Worm (Caenorhabditis elegans): ENCODE data around the gene C04H5.1.

The C04H5.1 gene

ce11 chrII:14497848-14498247 lies 36.3 kb upstream of the C04H5.1 start, which contains the start of gene dhs-8:
Gene dhs-8, plus strand, starts transcription at chrII:14498026.
- TF ChIP-seq gmeb-1 (tag; optimal IDR thresholded peaks at IDR 0.05) (no peak), nhr-129 (tag; optimal IDR thresholded peaks at IDR 0.05) (peak; percentile 29), sma-9 (GFP tag; optimal IDR thresholded peaks at IDR 0.05) (peak; percentile 57), sma-9 (tag; optimal IDR thresholded peaks at IDR 0.05) (no peak)

- no peak for TF ChIP-seq alr-1 (tag; optimal IDR thresholded peaks at IDR 0.05)
- no peak for TF ChIP-seq gmeb-1 (tag; optimal IDR thresholded peaks at IDR 0.05)
- TF ChIP-seq lin-11 (tag; optimal IDR thresholded peaks at IDR 0.05), result no peak
- TF ChIP-seq lin-13 (GFP tag; optimal IDR thresholded peaks at IDR 0.05), result no peak
- TF ChIP-seq ztf-4 (tag; optimal IDR thresholded peaks at IDR 0.05), result no peak
- TF ChIP-seq Y55F3AM.14 (GFP tag; optimal IDR thresholded peaks at IDR 0.05), result no peak
- TF ChIP-seq sma-3 (GFP tag; optimal IDR thresholded peaks at IDR 0.05), result no peak
- no peak for TF ChIP-seq ama-1 (optimal IDR thresholded peaks at IDR 0.05)
- TF ChIP-seq unc-62 (GFP tag; optimal IDR thresholded peaks at IDR 0.05), result no peak
- TF ChIP-seq nhr-10 (tag; optimal IDR thresholded peaks at IDR 0.05), result no peak
- no peak for TF ChIP-seq blmp-1 (tag; optimal IDR thresholded peaks at IDR 0.05; ENCODE audit: insufficient read depth)
- no peak for TF ChIP-seq snpc-4 (tag; optimal IDR thresholded peaks at IDR 0.05)
- TF ChIP-seq nhr-11 (tag; optimal IDR thresholded peaks at IDR 0.05), result no peak
- TF ChIP-seq elt-1 (tag; optimal IDR thresholded peaks at IDR 0.05), result no peak
- no peak for TF ChIP-seq ceh-82 (tag; optimal IDR thresholded peaks at IDR 0.05)
- TF ChIP-seq ztf-11 (tag; optimal IDR thresholded peaks at IDR 0.05), result no peak
Measured at ce11 chrII:14500122-14500521, 34.0 kb upstream of the C04H5.1 start, which contains the start of gene K10H10.4. Gene K10H10.4, plus strand, starts transcription at chrII:14500422.

- TF ChIP-seq mdl-1 (tag; optimal IDR thresholded peaks at IDR 0.05) (no peak), nhr-21 (tag; optimal IDR thresholded peaks at IDR 0.05) (no peak), peb-1 (tag; optimal IDR thresholded peaks at IDR 0.05) (no peak), unc-39 (tag; optimal IDR thresholded peaks at IDR 0.05) (no peak), ceh-16 (tag; optimal IDR thresholded peaks at IDR 0.05) (no peak), blmp-1 (tag; optimal IDR thresholded peaks at IDR 0.05; ENCODE audit: insufficient read depth) (no peak), ZK546.5 (tag; optimal IDR thresholded peaks at IDR 0.05) (no peak), ztf-4 (tag; optimal IDR thresholded peaks at IDR 0.05) (no peak), nhr-25 (tag; optimal IDR thresholded peaks at IDR 0.05) (no peak), elt-3 (tag; optimal IDR thresholded peaks at IDR 0.05) (no peak), skn-1 (tag; optimal IDR thresholded peaks at IDR 0.05) (no peak), ama-1 (optimal IDR thresholded peaks at IDR 0.05) (no peak), nhr-237 (tag; optimal IDR thresholded peaks at IDR 0.05) (no peak), snpc-4 (tag; optimal IDR thresholded peaks at IDR 0.05) (no peak), egl-27 (tag; optimal IDR thresholded peaks at IDR 0.05) (no peak)
Measured at ce11 chrII:14501447-14501846, 32.7 kb upstream of the C04H5.1 start, which contains the start of gene K10H10.5. Gene K10H10.5, plus strand, starts transcription at chrII:14501747.

ce11 chrII:14502997-14503396 lies 31.1 kb upstream of the C04H5.1 start, which contains the start of gene K10H10.6:
Gene K10H10.6, plus strand, starts transcription at chrII:14503297.
- TF ChIP-seq nhr-6 (tag; optimal IDR thresholded peaks at IDR 0.05) (no peak), mbf-1 (tag; optimal IDR thresholded peaks at IDR 0.05) (no peak), snpc-4 (tag; optimal IDR thresholded peaks at IDR 0.05) (no peak), ztf-11 (tag; optimal IDR thresholded peaks at IDR 0.05) (no peak), ceh-82 (tag; optimal IDR thresholded peaks at IDR 0.05) (no peak), elt-1 (tag; optimal IDR thresholded peaks at IDR 0.05) (no peak), ztf-1 (GFP tag; conservative IDR thresholded peaks at IDR 0.05) (no peak), egl-27 (tag; optimal IDR thresholded peaks at IDR 0.05) (no peak), R02D3.7 (tag; optimal IDR thresholded peaks at IDR 0.05) (no peak), ama-1 (optimal IDR thresholded peaks at IDR 0.05) (no peak), lin-11 (tag; optimal IDR thresholded peaks at IDR 0.05) (no peak), nhr-237 (tag; optimal IDR thresholded peaks at IDR 0.05) (no peak), crh-2 (tag; optimal IDR thresholded peaks at IDR 0.05) (no peak), ztf-4 (tag; optimal IDR thresholded peaks at IDR 0.05) (no peak), mdl-1 (tag; optimal IDR thresholded peaks at IDR 0.05) (no peak), gmeb-1 (tag; optimal IDR thresholded peaks at IDR 0.05) (no peak), nhr-12 (tag; optimal IDR thresholded peaks at IDR 0.05) (no peak), ceh-16 (tag; optimal IDR thresholded peaks at IDR 0.05) (no peak)

DNA sequence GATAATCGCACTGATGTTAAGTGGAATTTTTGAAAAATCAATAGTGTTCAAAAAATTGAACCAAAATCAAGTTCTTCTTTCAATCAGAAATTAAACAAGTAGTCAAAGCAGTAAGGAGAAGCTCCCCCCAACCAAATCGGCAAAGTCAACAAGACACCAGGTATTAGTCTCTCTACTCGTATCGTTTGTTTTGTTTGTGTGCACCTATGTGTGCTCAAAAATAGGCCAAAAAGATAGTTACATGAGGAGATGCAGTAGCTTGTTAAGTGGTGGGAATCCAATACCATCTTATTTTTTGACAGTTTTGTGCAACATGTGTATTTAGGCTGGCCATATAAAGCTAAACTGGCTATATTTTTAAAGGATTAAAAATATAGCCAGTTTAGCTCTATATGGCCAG lies 27.9 kb upstream of the C04H5.1 start, which contains the start of gene K10H10.12:
Gene K10H10.12, minus strand, starts transcription at position 101 of the 400 bp plus-strand sequence.
- TF ChIP-seq R02D3.7 (tag; optimal IDR thresholded peaks at IDR 0.05), result no peak
- no peak for TF ChIP-seq nhr-25 (tag; optimal IDR thresholded peaks at IDR 0.05)
- no peak for TF ChIP-seq lsy-2 (tag; optimal IDR thresholded peaks at IDR 0.05)
- TF ChIP-seq blmp-1 (tag; optimal IDR thresholded peaks at IDR 0.05; ENCODE audit: insufficient read depth), result no peak
- no peak for TF ChIP-seq nhr-77 (tag; optimal IDR thresholded peaks at IDR 0.05)
- no peak for TF ChIP-seq nhr-12 (tag; optimal IDR thresholded peaks at IDR 0.05)
- TF ChIP-seq lin-39 (tag; optimal IDR thresholded peaks at IDR 0.05), result no peak

All from whole organism, L2 larva.